Worm (Caenorhabditis elegans): ENCODE measurements around the gene T05A10.6.

DNA sequence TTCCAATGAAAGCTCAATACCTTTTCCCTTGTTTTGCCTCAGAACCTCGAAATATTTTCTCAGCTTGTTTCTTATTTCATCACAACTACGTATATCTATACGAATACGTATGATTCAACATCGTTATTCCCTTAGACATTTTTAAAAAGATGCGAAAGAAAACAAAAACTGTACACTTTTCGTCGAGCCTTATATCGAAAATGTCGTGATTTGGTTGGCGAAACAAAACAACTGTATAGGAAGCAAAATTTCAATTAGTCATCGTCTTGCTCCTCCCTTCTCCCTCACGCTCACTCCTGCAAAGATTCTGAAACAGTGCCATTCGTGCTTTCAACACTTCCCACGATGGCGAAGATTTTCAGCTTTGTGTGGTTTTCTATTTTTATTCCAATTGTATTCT lies 7.3 kb downstream of the T05A10.6 start, which contains the start of gene ttr-14:
- TF ChIP-seq fos-1 (tag; optimal IDR thresholded peaks at IDR 0.05), result no peak
- TF ChIP-seq skn-1 (tag; optimal IDR thresholded peaks at IDR 0.05), result no peak
- no peak for TF ChIP-seq unc-62 (GFP tag; optimal IDR thresholded peaks at IDR 0.05)
- no peak for TF ChIP-seq snpc-4 (tag; optimal IDR thresholded peaks at IDR 0.05)
- no peak for TF ChIP-seq aly-2 (tag; optimal IDR thresholded peaks at IDR 0.05)
- no peak for TF ChIP-seq elt-3 (tag; optimal IDR thresholded peaks at IDR 0.05)
